Fruit fly (Drosophila melanogaster): ENCODE results near the gene Ir8a.
A peak's percentile ranks its signal among the peaks of the same experiment; 100 is the strongest.

The Ir8a gene

DNA sequence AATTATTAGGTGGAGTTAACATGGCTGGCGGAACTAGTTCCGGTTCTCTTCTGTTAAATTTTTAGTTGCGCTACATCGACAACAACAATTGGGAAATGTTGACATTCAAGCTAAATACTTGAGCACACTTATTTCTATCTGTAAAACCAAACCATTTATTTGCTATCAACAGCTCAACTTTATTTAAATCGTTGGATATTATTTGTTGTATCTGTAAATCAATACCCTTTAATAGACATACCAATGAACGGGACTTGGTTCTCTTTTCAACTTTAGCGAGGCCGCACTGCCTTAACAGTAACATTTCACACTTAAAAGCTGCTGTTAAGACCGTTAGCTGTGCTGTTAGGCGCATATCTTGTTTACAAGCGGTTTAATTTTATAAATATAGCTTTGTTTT, 42.8 kb downstream of the Ir8a start, which contains the start of gene CG12106 (continued):
- TF ChIP-seq CG4424 (GFP tag; optimal IDR thresholded peaks at IDR 0.05): peak; percentile 23
- TF ChIP-seq da (GFP tag; optimal IDR thresholded peaks at IDR 0.05): no peak
- no peak for TF ChIP-seq prd (optimal IDR thresholded peaks at IDR 0.05)
- TF ChIP-seq prd (GFP tag; IDR thresholded peaks at IDR 0.05): peak; percentile 67
- TF ChIP-seq pho (GFP tag; optimal IDR thresholded peaks at IDR 0.05): no peak
- TF ChIP-seq Optix (GFP tag; IDR thresholded peaks at IDR 0.05): no peak
- peak; percentile 35; the same call in 1 of the 2 replicates for TF ChIP-seq E2f2 (GFP tag; IDR thresholded peaks at IDR 0.05)
- no peak for TF ChIP-seq Gsc (GFP tag; IDR thresholded peaks at IDR 0.05)
- TF ChIP-seq kah (GFP tag; optimal IDR thresholded peaks at IDR 0.05): no peak
- no peak for TF ChIP-seq Dip2 (GFP tag; IDR thresholded peaks at IDR 0.05)
- TF ChIP-seq crol (GFP tag; IDR thresholded peaks at IDR 0.05): no peak
- no peak for TF ChIP-seq CG1647 (GFP tag; optimal IDR thresholded peaks at IDR 0.05)
- TF ChIP-seq Hey (tag; optimal IDR thresholded peaks at IDR 0.05): no peak
- no peak for TF ChIP-seq disco-r (GFP tag; optimal IDR thresholded peaks at IDR 0.05)
- TF ChIP-seq CG2199 (GFP tag; IDR thresholded peaks at IDR 0.05): no peak
- TF ChIP-seq CG3281 (GFP tag; optimal IDR thresholded peaks at IDR 0.05): peak; percentile 39
- TF ChIP-seq ERR (GFP tag; optimal IDR thresholded peaks at IDR 0.05): no peak
- peak; percentile 34 for TF ChIP-seq CG12942 (GFP tag; optimal IDR thresholded peaks at IDR 0.05)
- TF ChIP-seq CG14050 (GFP tag; IDR thresholded peaks at IDR 0.05): peak; percentile 32; the same call in 1 of the 3 replicates
- no peak for TF ChIP-seq dati (GFP tag; IDR thresholded peaks at IDR 0.05)
- no peak for TF ChIP-seq pfk (GFP tag; optimal IDR thresholded peaks at IDR 0.05)
- peak; percentile 25 for TF ChIP-seq Oli (tag; optimal IDR thresholded peaks at IDR 0.05)
- no peak for TF ChIP-seq CG1792 (GFP tag; optimal IDR thresholded peaks at IDR 0.05)
- TF ChIP-seq CG32767 (GFP tag; IDR thresholded peaks at IDR 0.05): no peak
- peak; percentile 5 for TF ChIP-seq nerfin-1 (tag; optimal IDR thresholded peaks at IDR 0.05)
- TF ChIP-seq sob (GFP tag; IDR thresholded peaks at IDR 0.05): 0 out of 2 replicates have a peak, but pooled peaks have one; percentile 13
- TF ChIP-seq CG32772 (GFP tag; IDR thresholded peaks at IDR 0.05): no peak
- TF ChIP-seq HmgD (GFP tag; optimal IDR thresholded peaks at IDR 0.05): no peak
- peak; percentile 11 for TF ChIP-seq jumu (GFP tag; optimal IDR thresholded peaks at IDR 0.05)
- TF ChIP-seq Asciz (GFP tag; optimal IDR thresholded peaks at IDR 0.05): no peak
- TF ChIP-seq Ssrp (tag; optimal IDR thresholded peaks at IDR 0.05): no peak
- peak; percentile 26 for TF ChIP-seq CG1602 (GFP tag; optimal IDR thresholded peaks at IDR 0.05)
- no peak for TF ChIP-seq gt (GFP tag; IDR thresholded peaks at IDR 0.05)
- TF ChIP-seq CG14860 (GFP tag; IDR thresholded peaks at IDR 0.05; ENCODE audit: partially characterized antibody): no peak
- no peak for TF ChIP-seq Doc3 (GFP tag; IDR thresholded peaks at IDR 0.05; ENCODE audit: partially characterized antibody)
- no peak for TF ChIP-seq CG13775 (GFP tag; optimal IDR thresholded peaks at IDR 0.05)
- TF ChIP-seq Lpt (GFP tag; optimal IDR thresholded peaks at IDR 0.05): no peak
- no peak for TF ChIP-seq CG8281 (tag; optimal IDR thresholded peaks at IDR 0.05)
- TF ChIP-seq dpn (GFP tag; optimal IDR thresholded peaks at IDR 0.05): peak; percentile 37 to 45
- TF ChIP-seq pan (optimal IDR thresholded peaks at IDR 0.05): no peak
- peak in 1 of 2 experiments; percentile 44 for TF ChIP-seq pan (GFP tag; optimal IDR thresholded peaks at IDR 0.05 in 1 of 2, IDR thresholded peaks at IDR 0.05 in 1 of 2)
- no peak for TF ChIP-seq Taf1 (GFP tag; IDR thresholded peaks at IDR 0.05)
- peak; percentile 12 for TF ChIP-seq lbe (GFP tag; optimal IDR thresholded peaks at IDR 0.05)
- peak; percentile 36; the same call in 1 of the 2 replicates for TF ChIP-seq CG10366 (GFP tag; IDR thresholded peaks at IDR 0.05)
- no peak for TF ChIP-seq sima (GFP tag; optimal IDR thresholded peaks at IDR 0.05)
- no peak for TF ChIP-seq CG7556 (GFP tag; optimal IDR thresholded peaks at IDR 0.05)
- TF ChIP-seq sd (tag; optimal IDR thresholded peaks at IDR 0.05): no peak
- TF ChIP-seq tx (GFP tag; optimal IDR thresholded peaks at IDR 0.05): no peak
- TF ChIP-seq CG15073 (GFP tag; optimal IDR thresholded peaks at IDR 0.05): no peak
- no peak for TF ChIP-seq CG3847 (GFP tag; IDR thresholded peaks at IDR 0.05)
- no peak for TF ChIP-seq CG12769 (tag; optimal IDR thresholded peaks at IDR 0.05)
- TF ChIP-seq PHDP (tag; optimal IDR thresholded peaks at IDR 0.05): peak; percentile 43
- TF ChIP-seq p53 (GFP tag; optimal IDR thresholded peaks at IDR 0.05): no peak
